Worm (Caenorhabditis elegans) whole organism, L1 larva: ENCODE measurements around the gene K02E7.1.

Experiments used
- C16A3.4 ChIP-seq: fragments of 150-350 bp; optimal IDR thresholded peaks from 2 replicates; lab custom pipeline; 2014; ENCODE audit warnings: missing biosample characterization, missing genetic modification characterization
- F16B12.6 ChIP-seq: fragments of 150-350 bp; optimal IDR thresholded peaks from 2 replicates; lab custom pipeline; 2014; ENCODE audit warnings: missing biosample characterization, missing genetic modification characterization
- alr-1 ChIP-seq: fragments of 200-800 bp; sonication (Bioruptor generic); optimal IDR thresholded peaks from 2 replicates; lab custom pipeline; 2018; ENCODE audit warnings: borderline replicate concordance, mild to moderate bottlenecking, missing genetic modification characterization, missing compliant biosample characterization
- ceh-90 ChIP-seq: sonication (generic microtip); optimal IDR thresholded peaks from 2 replicates; lab custom pipeline; 2016; ENCODE audit warnings: missing genetic modification characterization, missing compliant biosample characterization
- efl-1 ChIP-seq, 4 experiments: fragments of 150-350 bp; optimal IDR thresholded peaks in 3 of 4; peaks in 1 of 4; 1 replicate in 1 of 4; 2 replicates in 3 of 4; lab custom pipeline; 2014; ENCODE audit warnings: missing biosample characterization in 2 of 4, missing genetic modification characterization in 2 of 4, missing genetic modification reagents in 2 of 4
- egl-13 ChIP-seq: sonication (generic microtip); optimal IDR thresholded peaks from 2 replicates; lab custom pipeline; 2016; ENCODE audit warnings: missing genotype, missing genetic modification reagents, missing genetic modification characterization, missing compliant biosample characterization
- elt-2 ChIP-seq: sonication (generic microtip); optimal IDR thresholded peaks from 2 replicates; lab custom pipeline; 2016; ENCODE audit warnings: missing genetic modification characterization, mild to moderate bottlenecking, inconsistent platforms, missing compliant biosample characterization, missing genetic modification reagents
- elt-3 ChIP-seq, 6 experiments: fragments of 150-350 bp in 1 of 6; sonication (generic microtip); optimal IDR thresholded peaks; 2 replicates each; lab custom pipeline; 2017 to 2018; ENCODE audit warnings: missing biosample characterization in 6 of 6, missing genetic modification characterization in 6 of 6, inconsistent platforms in 1 of 6
- fkh-10 ChIP-seq: sonication (generic microtip); optimal IDR thresholded peaks from 2 replicates; lab custom pipeline; 2017; ENCODE audit warnings: missing biosample characterization, missing genetic modification reagents, missing genetic modification characterization
- hlh-17 ChIP-seq: fragments of 200-800 bp; sonication (Bioruptor generic); optimal IDR thresholded peaks from 2 replicates; lab custom pipeline; 2018; ENCODE audit warnings: missing genetic modification characterization, mild to moderate bottlenecking, missing compliant biosample characterization, moderate library complexity, borderline replicate concordance
- hpl-2 ChIP-seq: fragments of 150-350 bp; optimal IDR thresholded peaks from 2 replicates; lab custom pipeline; 2014; ENCODE audit warnings: missing biosample characterization, missing genetic modification reagents, missing genetic modification characterization
- jun-1 ChIP-seq: fragments of 150-350 bp; optimal IDR thresholded peaks from 2 replicates; lab custom pipeline; 2014; ENCODE audit warnings: missing biosample characterization, missing genetic modification reagents, missing genetic modification characterization
- lin-14 ChIP-seq: fragments of 200-800 bp; sonication (Bioruptor generic); optimal IDR thresholded peaks from 2 replicates; lab custom pipeline; 2018; ENCODE audit warnings: mild to moderate bottlenecking, missing genetic modification characterization, moderate library complexity, missing compliant biosample characterization
- lin-15B ChIP-seq: fragments of 150-350 bp; sonication (generic microtip); optimal IDR thresholded peaks from 3 replicates; lab custom pipeline; 2014; ENCODE audit warnings: missing biosample characterization, missing genetic modification characterization
- lin-35 ChIP-seq, 2 experiments: fragments of 150-350 bp; optimal IDR thresholded peaks; 2 replicates each; lab custom pipeline; 2014; ENCODE audit warnings: missing biosample characterization in 2 of 2, missing genetic modification characterization in 2 of 2, missing genetic modification reagents in 2 of 2
- lin-39 ChIP-seq: fragments of 150-350 bp; optimal IDR thresholded peaks from 2 replicates; lab custom pipeline; 2014; ENCODE audit warnings: missing biosample characterization, missing genetic modification reagents, missing genetic modification characterization
- lsy-2 ChIP-seq, 2 experiments: fragments of 150-350 bp; optimal IDR thresholded peaks; 2 replicates each; lab custom pipeline; 2014; ENCODE audit warnings: missing biosample characterization in 2 of 2, missing genetic modification characterization in 2 of 2
- mdl-1 ChIP-seq, 2 experiments: fragments of 150-350 bp; optimal IDR thresholded peaks; 2 replicates each; lab custom pipeline; 2014 to 2017; ENCODE audit warnings: missing biosample characterization in 2 of 2, missing genetic modification characterization in 2 of 2, inconsistent platforms in 1 of 2
- nhr-11 ChIP-seq: fragments of 150-350 bp; optimal IDR thresholded peaks from 2 replicates; lab custom pipeline; 2014; ENCODE audit warnings: missing biosample characterization, missing genetic modification characterization
- nhr-20 ChIP-seq: sonication (generic microtip); optimal IDR thresholded peaks from 2 replicates; lab custom pipeline; 2016; ENCODE audit warnings: mild to moderate bottlenecking, missing genetic modification characterization, missing compliant biosample characterization
- nhr-237 ChIP-seq: fragments of 150-350 bp; optimal IDR thresholded peaks from 2 replicates; lab custom pipeline; 2014; ENCODE audit warnings: missing biosample characterization, missing genetic modification characterization
- nhr-71 ChIP-seq: sonication (generic microtip); optimal IDR thresholded peaks from 2 replicates; lab custom pipeline; 2016; ENCODE audit warnings: mild to moderate bottlenecking, missing genetic modification characterization, moderate library complexity, missing compliant biosample characterization
- nhr-76 ChIP-seq: sonication (generic microtip); optimal IDR thresholded peaks from 2 replicates; lab custom pipeline; 2017; ENCODE audit warnings: missing biosample characterization, missing genetic modification characterization
- nhr-84 ChIP-seq: sonication (generic microtip); optimal IDR thresholded peaks from 2 replicates; lab custom pipeline; 2017; ENCODE audit warnings: missing biosample characterization, missing genetic modification characterization
- nhr-85 ChIP-seq: sonication (generic microtip); peaks from one replicate; lab custom pipeline; 2016; ENCODE audit warnings: missing genetic modification characterization, inconsistent platforms, missing compliant biosample characterization
- nhr-90 ChIP-seq: sonication (generic microtip); optimal IDR thresholded peaks from 2 replicates; lab custom pipeline; 2016; ENCODE audit warnings: mild to moderate bottlenecking, missing genetic modification characterization, missing compliant biosample characterization; ENCODE audit not compliant: poor library complexity
- pax-3 ChIP-seq: fragments of 200-800 bp; sonication (Bioruptor generic); optimal IDR thresholded peaks from 2 replicates; lab custom pipeline; 2018; ENCODE audit warnings: mild to moderate bottlenecking, missing genetic modification characterization, moderate library complexity, missing compliant biosample characterization
- pqm-1 ChIP-seq: sonication (generic microtip); optimal IDR thresholded peaks from 3 replicates; lab custom pipeline; 2017; ENCODE audit warnings: missing biosample characterization, missing genetic modification characterization
- sptf-1 ChIP-seq: fragments of 150-350 bp; optimal IDR thresholded peaks from 2 replicates; lab custom pipeline; 2014; ENCODE audit warnings: missing biosample characterization, missing genetic modification characterization
- sup-37 ChIP-seq: fragments of 200-800 bp; sonication (Bioruptor generic); optimal IDR thresholded peaks from 2 replicates; lab custom pipeline; 2018; ENCODE audit warnings: mild to moderate bottlenecking, missing genetic modification characterization, missing compliant biosample characterization
- swsn-7 ChIP-seq: sonication (generic microtip); optimal IDR thresholded peaks from 2 replicates; lab custom pipeline; 2016; ENCODE audit warnings: missing genetic modification characterization, missing compliant biosample characterization
- tlp-1 ChIP-seq: fragments of 150-350 bp; optimal IDR thresholded peaks from 2 replicates; lab custom pipeline; 2014; ENCODE audit warnings: missing biosample characterization, missing genetic modification characterization
- unc-62 ChIP-seq: fragments of 150-350 bp; optimal IDR thresholded peaks from 2 replicates; lab custom pipeline; 2014; ENCODE audit warnings: missing biosample characterization, missing genetic modification reagents, missing genetic modification characterization
- unc-86 ChIP-seq: sonication (generic microtip); optimal IDR thresholded peaks from 2 replicates; lab custom pipeline; 2016; ENCODE audit warnings: missing genetic modification characterization, missing compliant biosample characterization
- xbp-1 ChIP-seq: sonication (generic microtip); optimal IDR thresholded peaks from 2 replicates; lab custom pipeline; 2016; ENCODE audit warnings: missing genetic modification characterization, missing compliant biosample characterization
- ztf-11 ChIP-seq, 2 experiments: sonication (generic microtip); optimal IDR thresholded peaks; 2 replicates each; lab custom pipeline; 2016 to 2017; ENCODE audit warnings: missing genetic modification characterization in 2 of 2, missing biosample characterization in 1 of 2, missing compliant biosample characterization in 1 of 2

Gene K02E7.1

ce11 chrII:1102209-1102608 lies 19.2 kb downstream of the K02E7.1 start:
- TF ChIP-seq swsn-7 (tag; lab: Kevin White, UChicago) (no peak), lin-15B (tag; lab: Kevin White, UChicago) (no peak), fkh-10 (GFP tag; lab: Kevin White, UChicago) (no peak), F16B12.6 (tag; lab: Kevin White, UChicago) (no peak), pqm-1 (no peak), sup-37 (GFP tag; lab: Kevin White, UChicago) (no peak), hpl-2 (no peak), nhr-237 (tag; lab: Kevin White, UChicago) (no peak), xbp-1 (tag; lab: Kevin White, UChicago) (no peak), nhr-84 (no peak), nhr-11 (tag; lab: Kevin White, UChicago) (no peak), hlh-17 (GFP tag; lab: Kevin White, UChicago) (no peak), lin-39 (tag; lab: Kevin White, UChicago) (no peak), alr-1 (tag; lab: Kevin White, UChicago) (no peak)

ce11 chrII:1103484-1104100 lies 20.6 kb downstream of the K02E7.1 start:
- peak in 1 of 2 experiments; percentile 31 for TF ChIP-seq mdl-1 (tag; optimal IDR thresholded peaks at IDR 0.05; lab: Kevin White, UChicago)
- TF ChIP-seq sptf-1 (tag; lab: Kevin White, UChicago), result no peak
- no peak for TF ChIP-seq efl-1 (optimal IDR thresholded peaks at IDR 0.05; lab: Kevin White, UChicago)
- peak in 1 of 2 experiments; percentile 76 for TF ChIP-seq efl-1 (GFP tag; optimal IDR thresholded peaks at IDR 0.05 in 1 of 2; lab: Kevin White, UChicago)
- peak in 1 of 2 experiments; percentile 18 for TF ChIP-seq lsy-2 (tag; optimal IDR thresholded peaks at IDR 0.05; lab: Kevin White, UChicago)
- no peak for TF ChIP-seq elt-3 (tag; optimal IDR thresholded peaks at IDR 0.05; lab: Kevin White, UChicago)
- TF ChIP-seq nhr-20 (tag; lab: Kevin White, UChicago), result peak; percentile 43
- TF ChIP-seq pax-3 (tag; lab: Kevin White, UChicago), result peak; percentile 29
- TF ChIP-seq nhr-85 (tag; lab: Kevin White, UChicago), result no peak
- TF ChIP-seq jun-1 (tag; lab: Kevin White, UChicago), result peak; percentile 91
- TF ChIP-seq tlp-1 (tag; lab: Kevin White, UChicago), result peak; percentile 85
- TF ChIP-seq lin-35 (GFP tag; optimal IDR thresholded peaks at IDR 0.05; lab: Kevin White, UChicago), result peak in 1 of 2 experiments; percentile 58
- TF ChIP-seq pqm-1, result peak; percentile 99
- no peak for TF ChIP-seq ceh-90 (tag; lab: Kevin White, UChicago)
- peak; percentile 100 for TF ChIP-seq elt-2 (tag; lab: Kevin White, UChicago)
- TF ChIP-seq swsn-7 (tag; lab: Kevin White, UChicago), result no peak
- peak; percentile 12 for TF ChIP-seq nhr-90
- TF ChIP-seq nhr-71 (tag; lab: Kevin White, UChicago), result no peak
- TF ChIP-seq egl-13, result peak; percentile 27
- no peak for TF ChIP-seq ztf-11 (tag; optimal IDR thresholded peaks at IDR 0.05; lab: Kevin White, UChicago)

ce11 chrII:1104409-1104808 lies 21.4 kb downstream of the K02E7.1 start, which contains the start of gene T13B5.9:
Gene T13B5.9, minus strand, starts transcription at chrII:1104509.
- TF ChIP-seq nhr-76 (tag; lab: Kevin White, UChicago), result no peak
- TF ChIP-seq unc-86 (tag; lab: Kevin White, UChicago), result no peak
- no peak for TF ChIP-seq C16A3.4 (tag; lab: Kevin White, UChicago)
- no peak for TF ChIP-seq unc-62 (GFP tag; lab: Kevin White, UChicago)
- no peak for TF ChIP-seq efl-1 (optimal IDR thresholded peaks at IDR 0.05; lab: Kevin White, UChicago)
- TF ChIP-seq efl-1 (GFP tag; optimal IDR thresholded peaks at IDR 0.05 in 1 of 2; lab: Kevin White, UChicago), result peak in 1 of 2 experiments; percentile 9
- no peak for TF ChIP-seq lin-14 (GFP tag; lab: Kevin White, UChicago)
